Worm (Caenorhabditis elegans): Measurements from ENCODE around the gene gei-13.

DNA sequence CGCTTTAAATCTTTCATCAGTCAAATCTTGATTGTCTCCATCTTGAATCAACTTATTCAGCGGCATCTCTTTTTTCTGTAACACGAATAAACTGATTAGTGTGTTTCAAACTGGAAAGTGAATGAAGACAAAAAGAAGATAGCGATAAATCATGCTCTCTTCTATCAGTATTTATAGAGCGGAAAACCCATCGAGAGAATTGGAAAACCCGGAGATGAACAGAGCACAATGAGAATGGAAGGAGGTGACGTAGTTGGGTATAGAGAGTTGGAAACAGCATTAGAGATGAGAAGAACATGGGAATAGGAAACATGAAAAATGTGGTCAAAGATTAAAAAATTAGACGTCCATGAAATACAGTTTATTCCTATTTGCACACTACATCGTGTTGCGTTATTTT lies 44.8 kb downstream of the gei-13 start, which contains the start of gene acox-1.5:
- TF ChIP-seq unc-62 (GFP tag; optimal IDR thresholded peaks at IDR 0.05) (no peak), nhr-11 (tag; optimal IDR thresholded peaks at IDR 0.05) (no peak), ceh-28 (tag; optimal IDR thresholded peaks at IDR 0.05) (no peak), unc-39 (tag; optimal IDR thresholded peaks at IDR 0.05) (no peak)
